Worm (Caenorhabditis elegans) whole organism, L1 larva: ENCODE results near the gene F36D4.5.

Source experiments
- ama-1 ChIP-seq: fragments of 150-350 bp; optimal IDR thresholded peaks from 2 replicates; lab custom pipeline; 2014
- ceh-8 ChIP-seq: fragments of 200-800 bp; sonication (Bioruptor generic); optimal IDR thresholded peaks from 2 replicates; lab custom pipeline; 2018; ENCODE audit warnings: mild to moderate bottlenecking, missing genetic modification characterization, moderate library complexity, missing compliant biosample characterization
- elt-3 ChIP-seq, 6 experiments: fragments of 150-350 bp in 1 of 6; sonication (generic microtip); optimal IDR thresholded peaks; 2 replicates each; lab custom pipeline; 2017 to 2018; ENCODE audit warnings: missing biosample characterization in 6 of 6, missing genetic modification characterization in 6 of 6, inconsistent platforms in 1 of 6
- lin-39 ChIP-seq: fragments of 150-350 bp; optimal IDR thresholded peaks from 2 replicates; lab custom pipeline; 2014; ENCODE audit warnings: missing biosample characterization, missing genetic modification reagents, missing genetic modification characterization
- nhr-28 ChIP-seq: fragments of 150-350 bp; optimal IDR thresholded peaks from 2 replicates; lab custom pipeline; 2014; ENCODE audit warnings: missing biosample characterization, missing genetic modification characterization

DNA sequence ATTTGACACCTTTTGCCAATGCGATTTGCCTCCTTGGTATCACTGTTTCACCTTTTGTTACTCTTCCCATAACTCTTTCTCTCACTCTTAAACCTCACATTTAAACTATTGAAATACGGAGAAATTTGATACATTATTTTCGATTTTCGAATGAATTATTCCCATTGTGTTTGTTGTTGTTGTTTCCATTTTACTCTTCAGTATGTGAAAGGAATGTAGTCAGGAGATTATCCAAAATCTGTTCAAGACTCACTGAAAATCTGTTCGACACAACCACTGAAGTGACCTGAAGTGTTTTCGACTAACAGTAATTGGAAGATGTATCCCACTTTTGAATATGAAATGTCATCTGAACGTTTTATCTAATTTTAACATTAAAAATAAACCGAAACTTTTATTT lies 15.4 kb upstream of the F36D4.5 start:
- TF ChIP-seq ama-1: no peak
- TF ChIP-seq nhr-28 (tag; lab: Kevin White, UChicago): no peak
- TF ChIP-seq ceh-8: no peak
- TF ChIP-seq lin-39: no peak
- TF ChIP-seq elt-3 (tag; optimal IDR thresholded peaks at IDR 0.05; lab: Kevin White, UChicago): no peak
